Fruit fly (Drosophila melanogaster) whole organism, prepupa: ENCODE measurements around the gene Nup358.

Experiments used
- CG32006 ChIP-seq: fragments of 200-800 bp; sonication (Bioruptor generic); optimal IDR thresholded peaks from 3 replicates; lab custom pipeline; 2017; ENCODE audit warnings: missing biosample characterization, mild to moderate bottlenecking, missing genetic modification characterization
- CG6792 ChIP-seq: fragments of 200-800 bp; sonication (Bioruptor generic); optimal IDR thresholded peaks from 3 replicates; lab custom pipeline; 2016; ENCODE audit warnings: missing biosample characterization, missing genetic modification characterization
- CG6854 ChIP-seq: fragments of 200-800 bp; sonication (Bioruptor generic); optimal IDR thresholded peaks from 2 replicates; lab custom pipeline; 2017; ENCODE audit warnings: missing biosample characterization, mild to moderate bottlenecking, missing genetic modification characterization
- CG7368 ChIP-seq: fragments of 200-800 bp; sonication (Bioruptor generic); optimal IDR thresholded peaks from 3 replicates; lab custom pipeline; 2016; ENCODE audit warnings: missing biosample characterization, missing genetic modification characterization
- Eip78C ChIP-seq: fragments of 200-800 bp; sonication (Bioruptor generic); peaks from one replicate; lab custom pipeline; 2016; ENCODE audit warnings: missing biosample characterization, missing genetic modification characterization
- Hr39 ChIP-seq: fragments of 200-800 bp; sonication (Bioruptor generic); optimal IDR thresholded peaks from 2 replicates; lab custom pipeline; 2016; ENCODE audit warnings: missing biosample characterization, missing genetic modification characterization
- Met ChIP-seq: fragments of 200-800 bp; sonication (Bioruptor generic); optimal IDR thresholded peaks from 3 replicates; lab custom pipeline; 2016; ENCODE audit warnings: missing biosample characterization, missing genetic modification characterization
- Sox102F ChIP-seq: fragments of 200-800 bp; sonication (Bioruptor generic); optimal IDR thresholded peaks from 2 replicates; lab custom pipeline; 2016; ENCODE audit warnings: missing biosample characterization, mild to moderate bottlenecking, missing genetic modification characterization
- dsx ChIP-seq: fragments of 200-800 bp; optimal IDR thresholded peaks from 3 replicates; lab custom pipeline; 2019; ENCODE audit warnings: missing biosample characterization, mild to moderate bottlenecking, missing genetic modification characterization, moderate library complexity; ENCODE audit not compliant: poor library complexity, severe bottlenecking
- fd85E ChIP-seq: fragments of 200-800 bp; sonication (Bioruptor generic); optimal IDR thresholded peaks from 3 replicates; lab custom pipeline; 2016; ENCODE audit warnings: missing biosample characterization, missing genetic modification characterization
- fkh ChIP-seq: fragments of 200-800 bp; sonication (Bioruptor generic); optimal IDR thresholded peaks from 3 replicates; lab custom pipeline; 2017; ENCODE audit warnings: missing biosample characterization, mild to moderate bottlenecking, missing genetic modification characterization, moderate library complexity
- salr ChIP-seq, 2 experiments: fragments of 200-800 bp; sonication (Bioruptor generic); optimal IDR thresholded peaks; 3 replicates each; lab custom pipeline; 2016 to 2018; ENCODE audit warnings: missing biosample characterization in 2 of 2, missing genetic modification characterization in 2 of 2, mild to moderate bottlenecking in 1 of 2
- svp ChIP-seq: fragments of 200-800 bp; sonication (Bioruptor generic); peaks from one replicate; lab custom pipeline; 2016; ENCODE audit warnings: missing biosample characterization, missing genetic modification characterization
- vri ChIP-seq: fragments of 200-800 bp; sonication (Bioruptor generic); optimal IDR thresholded peaks from 3 replicates; lab custom pipeline; 2016; ENCODE audit warnings: missing biosample characterization, mild to moderate bottlenecking, missing genetic modification characterization

The Nup358 gene

dm6 chr3R:25302239-25302638, 53.1 kb downstream of the Nup358 start, which contains the start of gene CG31370:
CG31370 (plus strand) TSS chr3R:25302464.
- TF ChIP-seq Eip78C (GFP tag; lab: Kevin White, UChicago): no peak
- no peak for TF ChIP-seq CG6854 (GFP tag; lab: Kevin White, UChicago)
- TF ChIP-seq Sox102F (GFP tag; lab: Kevin White, UChicago): no peak
- TF ChIP-seq CG6792: no peak

DNA sequence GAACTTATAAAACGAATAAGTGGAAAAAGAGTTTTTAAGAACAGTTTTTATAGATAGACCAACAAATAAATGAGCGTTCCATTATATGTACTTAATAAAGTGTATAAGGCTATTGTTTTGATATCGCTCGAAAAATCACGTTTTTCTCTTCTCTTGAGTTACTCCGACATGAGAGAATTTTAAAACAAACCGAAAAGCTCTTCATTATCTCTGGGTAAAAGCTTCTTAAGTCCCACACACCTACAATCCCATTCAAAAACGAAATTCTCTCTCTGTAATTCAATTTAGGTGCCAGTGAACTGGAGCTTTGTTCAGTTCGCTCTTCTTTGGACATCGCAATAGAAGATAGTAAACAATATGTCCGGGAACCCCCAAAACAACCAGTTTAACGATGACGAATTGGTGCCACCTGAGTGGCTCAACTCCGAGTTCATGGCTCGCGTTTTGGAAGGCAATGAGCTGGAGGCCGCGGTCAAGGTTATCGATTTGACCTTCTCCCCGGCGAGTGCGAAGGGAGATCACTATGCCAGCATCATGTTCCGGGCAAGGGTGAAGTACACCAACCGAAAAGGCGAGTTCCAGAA, 54.8 kb downstream of the Nup358 start, which contains the start of gene CG31436:
CG31436 (plus strand) TSS at position 281 of the 584 bp plus-strand sequence.
- TF ChIP-seq fd85E (GFP tag; lab: Kevin White, UChicago) (no peak), fkh (GFP tag; lab: Kevin White, UChicago) (peak; percentile 45), svp (GFP tag; lab: Kevin White, UChicago) (peak; percentile 97)

DNA sequence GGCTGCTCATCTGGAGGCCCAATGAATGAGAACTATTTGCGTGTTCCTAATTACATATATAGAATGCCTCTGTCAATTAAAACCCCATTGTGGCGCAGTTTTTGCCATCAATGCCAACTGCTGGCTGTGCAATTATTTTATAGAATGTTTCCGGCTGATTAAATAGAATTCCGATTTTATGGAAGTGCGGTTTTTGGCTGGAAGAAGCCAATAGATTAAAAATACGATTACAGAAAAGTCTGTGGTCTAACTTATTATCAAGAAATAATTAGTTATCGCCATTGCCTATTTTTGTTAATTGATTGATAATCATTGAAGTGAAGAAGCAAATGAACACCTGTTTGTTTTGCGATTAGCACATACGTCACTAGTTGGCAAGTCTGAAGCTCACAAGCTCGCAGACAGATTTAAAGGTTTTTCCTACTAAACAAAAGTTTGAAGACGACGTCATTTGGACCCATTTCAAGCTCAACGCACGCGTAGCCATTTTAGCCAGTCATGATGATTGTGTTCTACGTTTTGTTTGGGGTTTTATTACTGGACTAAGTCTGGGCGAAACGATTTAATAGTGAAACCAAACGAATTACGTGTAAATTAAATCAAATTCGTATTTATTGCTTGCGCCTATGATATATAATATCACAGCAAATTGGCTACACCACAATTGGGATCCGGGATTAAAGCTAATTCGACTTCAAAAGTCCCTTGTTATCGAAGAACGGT, 56.8 kb downstream of the Nup358 start:
- no peak for TF ChIP-seq dsx (GFP tag; lab: Kevin White, UChicago)
- TF ChIP-seq vri (GFP tag; lab: Kevin White, UChicago): peak; percentile 26
- TF ChIP-seq fkh (GFP tag; lab: Kevin White, UChicago): peak; percentile 56

- TF ChIP-seq Eip78C (GFP tag; lab: Kevin White, UChicago) (no peak), fkh (GFP tag; lab: Kevin White, UChicago) (no peak), CG32006 (GFP tag; lab: Kevin White, UChicago) (no peak), Met (no peak), Hr39 (GFP tag; lab: Kevin White, UChicago) (no peak), CG6792 (no peak), CG7368 (GFP tag; lab: Kevin White, UChicago) (no peak), salr (GFP tag; optimal IDR thresholded peaks at IDR 0.05; lab: Kevin White, UChicago) (no peak)
Observed at dm6 chr3R:25308228-25308627, 59.1 kb downstream of the Nup358 start, which contains the start of gene CG10550. CG10550 (minus strand) TSS chr3R:25308391.
